Fruit fly (Drosophila melanogaster) whole organism, adult: ENCODE data around the gene AstA-R2.

Experiments
- CG11617 ChIP-seq: fragments of 200-800 bp; sonication (Bioruptor generic); optimal IDR thresholded peaks from 2 replicates; lab custom pipeline; 2017; ENCODE audit warnings: mild to moderate bottlenecking, missing biosample characterization, missing genetic modification reagents, missing genetic modification characterization
- CG12768 ChIP-seq: fragments of 200-800 bp; sonication (Bioruptor generic); optimal IDR thresholded peaks from 2 replicates; lab custom pipeline; 2017; ENCODE audit warnings: missing biosample characterization, missing genetic modification characterization, mild to moderate bottlenecking, moderate library complexity, missing genetic modification reagents
- CG14711 ChIP-seq: fragments of 200-800 bp; sonication (Bioruptor generic); optimal IDR thresholded peaks from 2 replicates; lab custom pipeline; 2018; ENCODE audit warnings: missing biosample characterization, mild to moderate bottlenecking, missing genetic modification characterization, moderate library complexity
- CG5204 ChIP-seq: fragments of 200-800 bp; sonication (Bioruptor generic); optimal IDR thresholded peaks from 2 replicates; lab custom pipeline; 2016; ENCODE audit warnings: missing biosample characterization, missing genetic modification characterization
- CG7045 ChIP-seq: fragments of 200-800 bp; sonication (Bioruptor generic); optimal IDR thresholded peaks from 2 replicates; lab custom pipeline; 2017; ENCODE audit warnings: missing biosample characterization, mild to moderate bottlenecking, missing genetic modification characterization
- CG7101 ChIP-seq: fragments of 200-800 bp; sonication (Bioruptor generic); optimal IDR thresholded peaks from 2 replicates; lab custom pipeline; 2018; ENCODE audit warnings: missing biosample characterization, mild to moderate bottlenecking, missing genetic modification characterization, moderate library complexity
- Hr96 ChIP-seq: fragments of 200-800 bp; sonication (Bioruptor generic); optimal IDR thresholded peaks from 2 replicates; lab custom pipeline; 2016; ENCODE audit warnings: missing biosample characterization, missing genetic modification characterization
- cnc ChIP-seq, 2 experiments: fragments of >200 bp; optimal IDR thresholded peaks; 2 replicates each; lab custom pipeline; 2017
- kay ChIP-seq: fragments of 200-800 bp; sonication (Bioruptor generic); peaks from one replicate; lab custom pipeline; 2016; ENCODE audit warnings: missing biosample characterization, missing genetic modification characterization, borderline replicate concordance
- ovo ChIP-seq: fragments of 200-800 bp; sonication (Bioruptor generic); optimal IDR thresholded peaks from 2 replicates; lab custom pipeline; 2016; ENCODE audit warnings: missing biosample characterization, missing genetic modification characterization
- toe ChIP-seq: fragments of 200-800 bp; sonication (Bioruptor generic); optimal IDR thresholded peaks from 2 replicates; lab custom pipeline; 2016; ENCODE audit warnings: missing biosample characterization, missing genetic modification characterization

- TF ChIP-seq ovo (GFP tag; lab: Kevin White, UChicago), result no peak
- no peak for TF ChIP-seq CG12768 (GFP tag; lab: Kevin White, UChicago)
- no peak for TF ChIP-seq CG7101 (tag; lab: Kevin White, UChicago)
- TF ChIP-seq CG14711, result no peak
- no peak for TF ChIP-seq CG7045 (GFP tag; lab: Kevin White, UChicago)
- TF ChIP-seq kay, result no peak
- TF ChIP-seq cnc (optimal IDR thresholded peaks at IDR 0.05; lab: Kevin White, UChicago), result no peak
- no peak for TF ChIP-seq CG5204 (GFP tag; lab: Kevin White, UChicago)
- no peak for TF ChIP-seq toe (GFP tag; lab: Kevin White, UChicago)
- no peak for TF ChIP-seq Hr96 (GFP tag; lab: Kevin White, UChicago)
- TF ChIP-seq CG11617, result no peak
Measured at dm6 chr3R:28775703-28776102, 31.1 kb upstream of the AstA-R2 start.
